Fruit fly (Drosophila melanogaster) whole organism, wandering third instar larva: ENCODE data around the gene CalpB.
A peak's percentile ranks its signal among the peaks of the same experiment; 100 is the strongest.

Source experiments
- Abd-B ChIP-seq: fragments of >200 bp; optimal IDR thresholded peaks from 2 replicates; lab custom pipeline; 2017; ENCODE audit warnings: missing biosample characterization, missing genetic modification characterization
- CG32264 ChIP-seq: fragments of 200-800 bp; sonication (Bioruptor generic); optimal IDR thresholded peaks from 2 replicates; lab custom pipeline; 2016; ENCODE audit warnings: missing biosample characterization, missing genetic modification characterization
- CG9705 ChIP-seq: fragments of 200-800 bp; sonication (Bioruptor generic); optimal IDR thresholded peaks from 2 replicates; lab custom pipeline; 2018; ENCODE audit warnings: missing biosample characterization, mild to moderate bottlenecking, missing genetic modification characterization
- CrebA ChIP-seq: fragments of 200-800 bp; sonication (Bioruptor generic); optimal IDR thresholded peaks from 2 replicates; lab custom pipeline; 2016; ENCODE audit warnings: missing biosample characterization, mild to moderate bottlenecking, missing genetic modification characterization, borderline replicate concordance
- Dfd ChIP-seq: fragments of >200 bp; optimal IDR thresholded peaks from 2 replicates; lab custom pipeline; 2017; ENCODE audit warnings: missing biosample characterization, missing genetic modification characterization
- Dif ChIP-seq: fragments of 200-275, 200-300 bp; sonication (Bioruptor generic); optimal IDR thresholded peaks from 2 replicates; lab custom pipeline; 2018; ENCODE audit warnings: missing biosample characterization, missing genetic modification characterization; ENCODE audit not compliant: partially characterized antibody
- GATAd ChIP-seq: sonication (Bioruptor generic); optimal IDR thresholded peaks from 2 replicates; lab custom pipeline; 2016; ENCODE audit warnings: missing biosample characterization, missing genetic modification characterization
- HLH106 ChIP-seq: fragments of 200-800 bp; optimal IDR thresholded peaks from 3 replicates; lab custom pipeline; 2019; ENCODE audit warnings: missing biosample characterization, mild to moderate bottlenecking, missing genetic modification characterization, moderate library complexity
- Hnf4 ChIP-seq: fragments of 200-800 bp; sonication (Bioruptor generic); optimal IDR thresholded peaks from 2 replicates; lab custom pipeline; 2016; ENCODE audit warnings: missing biosample characterization, mild to moderate bottlenecking, missing genetic modification characterization
- Hr78 ChIP-seq: fragments of >200 bp; optimal IDR thresholded peaks from 2 replicates; lab custom pipeline; 2017; ENCODE audit warnings: missing biosample characterization, missing genetic modification characterization
- Hr83 ChIP-seq: fragments of 200-300 bp; sonication (Bioruptor generic); optimal IDR thresholded peaks from 2 replicates; lab custom pipeline; 2016; ENCODE audit warnings: missing biosample characterization, mild to moderate bottlenecking, missing genetic modification characterization, moderate library complexity; ENCODE audit not compliant: poor library complexity, severe bottlenecking
- Jra ChIP-seq: sonication (Bioruptor generic); optimal IDR thresholded peaks from 2 replicates; lab custom pipeline; 2016; ENCODE audit warnings: missing biosample characterization, missing genetic modification characterization
- Myc ChIP-seq: fragments of >200 bp; optimal IDR thresholded peaks from 2 replicates; lab custom pipeline; 2017
- N ChIP-seq: fragments of >200 bp; optimal IDR thresholded peaks from 2 replicates; lab custom pipeline; 2018; ENCODE audit warnings: missing biosample characterization, missing external identifiers, missing genetic modification characterization
- OdsH ChIP-seq: fragments of 200-800 bp; sonication (Bioruptor generic); optimal IDR thresholded peaks from 2 replicates; lab custom pipeline; 2016; ENCODE audit warnings: missing biosample characterization, mild to moderate bottlenecking, missing genetic modification characterization
- Rel ChIP-seq, 2 experiments: fragments of 200-800 bp; sonication (Bioruptor generic) in 1 of 2; optimal IDR thresholded peaks; 2 replicates in 1 of 2; 3 replicates in 1 of 2; lab custom pipeline; 2016 to 2019; ENCODE audit warnings: mild to moderate bottlenecking in 2 of 2, missing biosample characterization in 2 of 2, missing genetic modification characterization in 2 of 2, moderate library complexity in 1 of 2
- Sp1 ChIP-seq: fragments of 200-800 bp; sonication (Bioruptor generic); optimal IDR thresholded peaks from 3 replicates; lab custom pipeline; 2019; ENCODE audit warnings: missing biosample characterization, mild to moderate bottlenecking, missing genetic modification characterization, moderate library complexity
- Vsx2 ChIP-seq: fragments of 200-300, 225-300 bp; sonication (Bioruptor generic); optimal IDR thresholded peaks from 2 replicates; lab custom pipeline; 2018; ENCODE audit warnings: missing biosample characterization, missing genetic modification characterization; ENCODE audit not compliant: partially characterized antibody
- br ChIP-seq: fragments of 200-800 bp; sonication (Bioruptor generic); optimal IDR thresholded peaks from 2 replicates; lab custom pipeline; 2016; ENCODE audit warnings: missing biosample characterization, missing genetic modification characterization
- brk ChIP-seq: fragments of 200-800 bp; sonication (Bioruptor generic); optimal IDR thresholded peaks from 2 replicates; lab custom pipeline; 2016; ENCODE audit warnings: missing biosample characterization, mild to moderate bottlenecking, missing genetic modification characterization
- dl ChIP-seq, 2 experiments: fragments of 175-275, 200-275 bp in 1 of 2; fragments of 200-275 bp in 1 of 2; sonication (Bioruptor generic); optimal IDR thresholded peaks; lab custom pipeline; 2018; ENCODE audit warnings: mild to moderate bottlenecking in 2 of 2, missing biosample characterization in 2 of 2, missing genetic modification characterization in 2 of 2, moderate library complexity in 2 of 2; ENCODE audit not compliant: partially characterized antibody in 2 of 2, insufficient read depth in 1 of 2
- dmrt93B ChIP-seq: fragments of 200-800 bp; sonication (Bioruptor generic); optimal IDR thresholded peaks from 2 replicates; lab custom pipeline; 2018; ENCODE audit warnings: missing biosample characterization, mild to moderate bottlenecking, missing genetic modification characterization
- dsf ChIP-seq: sonication (Bioruptor generic); optimal IDR thresholded peaks from 2 replicates; lab custom pipeline; 2016; ENCODE audit warnings: missing biosample characterization, missing genetic modification characterization, borderline replicate concordance
- ey ChIP-seq: fragments of 200-800 bp; sonication (Bioruptor generic); optimal IDR thresholded peaks from 2 replicates; lab custom pipeline; 2016; ENCODE audit warnings: missing biosample characterization, missing genetic modification characterization
- foxo ChIP-seq, 2 experiments: fragments of 200-800 bp; sonication (Bioruptor generic); optimal IDR thresholded peaks; 2 replicates in 1 of 2; 3 replicates in 1 of 2; lab custom pipeline; 2016 to 2017; ENCODE audit warnings: missing biosample characterization in 2 of 2, missing genetic modification characterization in 2 of 2
- fru ChIP-seq: fragments of 200-800 bp; sonication (Bioruptor generic); optimal IDR thresholded peaks from 3 replicates; lab custom pipeline; 2016; ENCODE audit warnings: missing biosample characterization, mild to moderate bottlenecking, missing genetic modification characterization
- h ChIP-seq: fragments of 200-800 bp; sonication (Bioruptor generic); optimal IDR thresholded peaks from 3 replicates; lab custom pipeline; 2016; ENCODE audit warnings: missing biosample characterization, mild to moderate bottlenecking, missing genetic modification characterization
- jim ChIP-seq: fragments of 175-275, 200-325 bp; sonication (Bioruptor generic); optimal IDR thresholded peaks from 2 replicates; lab custom pipeline; 2016; ENCODE audit warnings: missing biosample characterization, mild to moderate bottlenecking, missing genetic modification characterization
- lola ChIP-seq: fragments of >200 bp; optimal IDR thresholded peaks from 2 replicates; lab custom pipeline; 2017; ENCODE audit warnings: missing biosample characterization, missing genetic modification characterization
- pan ChIP-seq: fragments of >200 bp; optimal IDR thresholded peaks from 2 replicates; lab custom pipeline; 2017
- psq ChIP-seq: fragments of 200-800 bp; sonication (Bioruptor generic); optimal IDR thresholded peaks from 3 replicates; lab custom pipeline; 2017; ENCODE audit warnings: missing biosample characterization, mild to moderate bottlenecking, missing genetic modification characterization, moderate library complexity
- rgr ChIP-seq: fragments of 200-800 bp; sonication (Bioruptor generic); optimal IDR thresholded peaks from 3 replicates; lab custom pipeline; 2016; ENCODE audit warnings: missing biosample characterization, mild to moderate bottlenecking, missing genetic modification characterization
- sage ChIP-seq: fragments of 200-800 bp; sonication (Bioruptor generic); optimal IDR thresholded peaks from 2 replicates; lab custom pipeline; 2016; ENCODE audit warnings: missing biosample characterization, mild to moderate bottlenecking, missing genetic modification characterization
- tai ChIP-seq: sonication (Bioruptor generic); optimal IDR thresholded peaks from 2 replicates; lab custom pipeline; 2016; ENCODE audit warnings: missing biosample characterization, missing genetic modification characterization
- usp ChIP-seq: fragments of >200 bp; optimal IDR thresholded peaks from 2 replicates; lab custom pipeline; 2017; ENCODE audit warnings: missing biosample characterization, missing genetic modification characterization
- woc ChIP-seq: sonication (Bioruptor generic); optimal IDR thresholded peaks from 2 replicates; lab custom pipeline; 2016; ENCODE audit warnings: missing biosample characterization, mild to moderate bottlenecking, missing genetic modification characterization

CalpB gene

DNA sequence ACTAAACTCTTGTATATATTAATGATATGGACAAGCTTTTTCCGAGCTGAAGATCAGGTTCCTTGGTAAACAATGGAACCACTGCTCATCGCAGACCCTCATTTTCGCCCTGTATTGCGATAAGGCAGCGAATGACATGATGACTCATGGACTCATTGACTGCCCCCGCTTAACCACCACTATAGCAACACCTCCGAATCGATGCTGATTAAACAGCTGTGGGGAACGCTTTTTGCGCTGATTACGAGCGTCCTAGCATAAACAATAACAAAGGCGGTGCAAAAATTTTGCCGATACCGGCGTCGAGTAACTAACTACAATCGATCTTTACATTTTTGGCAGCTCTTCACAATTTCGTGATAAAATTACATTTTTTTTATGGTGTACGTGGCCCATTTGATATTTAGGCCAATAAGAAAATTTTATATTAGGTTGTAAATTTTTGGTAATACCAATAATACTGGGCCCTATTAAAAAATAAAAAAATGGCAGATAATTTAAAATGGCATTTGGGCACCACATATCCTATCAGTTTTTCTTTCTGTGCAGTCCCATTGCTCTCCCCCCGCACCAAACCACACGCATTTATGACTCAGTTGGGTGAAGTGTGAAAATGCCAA is 8.7 kb downstream of the CalpB start (continued):
- TF ChIP-seq rgr (GFP tag; lab: Kevin White, UChicago) = peak; percentile 56
- TF ChIP-seq brk (GFP tag; lab: Kevin White, UChicago) = no peak
- TF ChIP-seq Jra (GFP tag; lab: Kevin White, UChicago) = peak; percentile 49
- no peak for TF ChIP-seq Hr83 (GFP tag; lab: Kevin White, UChicago)
- peak; percentile 57 for TF ChIP-seq br (GFP tag; lab: Kevin White, UChicago)
- peak; percentile 1 for TF ChIP-seq woc (GFP tag; lab: Kevin White, UChicago)
- no peak for TF ChIP-seq Dfd
- no peak for TF ChIP-seq Rel (GFP tag; optimal IDR thresholded peaks at IDR 0.05; lab: Kevin White, UChicago)
- peak; percentile 61 for TF ChIP-seq Rel (tag; optimal IDR thresholded peaks at IDR 0.05; lab: Kevin White, UChicago)
- TF ChIP-seq Hr78 (GFP tag; lab: Kevin White, UChicago) = no peak
- peak in 1 of 2 experiments; percentile 58 for TF ChIP-seq foxo (GFP tag; optimal IDR thresholded peaks at IDR 0.05; lab: Kevin White, UChicago)
- TF ChIP-seq dsf (GFP tag; lab: Kevin White, UChicago) = no peak

DNA sequence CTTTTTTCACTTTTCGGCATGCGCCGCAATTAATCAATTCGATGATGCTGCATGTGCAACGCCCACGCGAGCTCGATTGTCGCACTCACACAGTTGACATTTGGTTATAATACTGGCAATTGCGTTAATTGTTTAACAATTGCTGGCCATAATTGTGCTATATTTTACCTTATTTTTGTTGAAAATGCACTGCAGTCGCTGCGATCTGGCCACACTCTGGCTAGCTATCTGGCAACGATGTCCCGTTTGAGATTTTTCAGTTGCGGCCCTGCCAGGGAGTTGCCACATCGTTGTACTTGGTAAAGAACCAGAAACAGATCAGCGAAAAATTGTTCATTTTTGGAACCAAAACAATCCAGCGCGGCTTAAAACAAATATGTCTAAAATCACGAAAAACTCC is 9.8 kb downstream of the CalpB start, which contains the start of the genes CG6707 and CG46387:
Gene CG6707 (minus strand): TSS at position 221 of the 400 bp plus-strand sequence.
Gene CG46387 (plus strand): TSS at position 272 of the 400 bp plus-strand sequence.
- no peak for TF ChIP-seq Hr78 (GFP tag; lab: Kevin White, UChicago)
- TF ChIP-seq psq (GFP tag; lab: Kevin White, UChicago) = no peak
- TF ChIP-seq CG9705 (GFP tag; lab: Kevin White, UChicago) = no peak
- no peak for TF ChIP-seq OdsH
- TF ChIP-seq GATAd (GFP tag; lab: Kevin White, UChicago) = no peak
- TF ChIP-seq h = peak; percentile 1
- no peak for TF ChIP-seq dsf (GFP tag; lab: Kevin White, UChicago)
- TF ChIP-seq HLH106 (tag; lab: Kevin White, UChicago) = peak; percentile 35
- TF ChIP-seq Rel (GFP tag; optimal IDR thresholded peaks at IDR 0.05; lab: Kevin White, UChicago) = no peak
- TF ChIP-seq Rel (tag; optimal IDR thresholded peaks at IDR 0.05; lab: Kevin White, UChicago) = peak; percentile 58
- no peak for TF ChIP-seq CrebA (GFP tag; lab: Kevin White, UChicago)
- no peak for TF ChIP-seq ey
- TF ChIP-seq jim = no peak
- no peak for TF ChIP-seq tai (GFP tag; lab: Kevin White, UChicago)
- TF ChIP-seq Hr83 (GFP tag; lab: Kevin White, UChicago) = peak; percentile 24
- no peak for TF ChIP-seq sage (GFP tag; lab: Kevin White, UChicago)
- TF ChIP-seq br (GFP tag; lab: Kevin White, UChicago) = no peak
- no peak for TF ChIP-seq N (GFP tag; lab: Kevin White, UChicago)
- TF ChIP-seq Hnf4 (GFP tag; lab: Kevin White, UChicago) = no peak
- TF ChIP-seq brk (GFP tag; lab: Kevin White, UChicago) = no peak
- TF ChIP-seq Sp1 (GFP tag; lab: Kevin White, UChicago) = no peak
- TF ChIP-seq Dfd = no peak
- TF ChIP-seq Jra (GFP tag; lab: Kevin White, UChicago) = no peak
- TF ChIP-seq foxo (GFP tag; optimal IDR thresholded peaks at IDR 0.05; lab: Kevin White, UChicago) = peak in 1 of 2 experiments; percentile 22
- TF ChIP-seq rgr (GFP tag; lab: Kevin White, UChicago) = peak; percentile 55
- TF ChIP-seq Abd-B (GFP tag; lab: Kevin White, UChicago) = no peak
- TF ChIP-seq dl (GFP tag; optimal IDR thresholded peaks at IDR 0.05; lab: Kevin White, UChicago; ENCODE audit: insufficient read depth in 1 of 2, partially characterized antibody in 2 of 2) = no peak
- TF ChIP-seq dmrt93B = no peak
- TF ChIP-seq Dif = no peak
- no peak for TF ChIP-seq pan (lab: Kevin White, UChicago)
- no peak for TF ChIP-seq fru (GFP tag; lab: Kevin White, UChicago)

DNA sequence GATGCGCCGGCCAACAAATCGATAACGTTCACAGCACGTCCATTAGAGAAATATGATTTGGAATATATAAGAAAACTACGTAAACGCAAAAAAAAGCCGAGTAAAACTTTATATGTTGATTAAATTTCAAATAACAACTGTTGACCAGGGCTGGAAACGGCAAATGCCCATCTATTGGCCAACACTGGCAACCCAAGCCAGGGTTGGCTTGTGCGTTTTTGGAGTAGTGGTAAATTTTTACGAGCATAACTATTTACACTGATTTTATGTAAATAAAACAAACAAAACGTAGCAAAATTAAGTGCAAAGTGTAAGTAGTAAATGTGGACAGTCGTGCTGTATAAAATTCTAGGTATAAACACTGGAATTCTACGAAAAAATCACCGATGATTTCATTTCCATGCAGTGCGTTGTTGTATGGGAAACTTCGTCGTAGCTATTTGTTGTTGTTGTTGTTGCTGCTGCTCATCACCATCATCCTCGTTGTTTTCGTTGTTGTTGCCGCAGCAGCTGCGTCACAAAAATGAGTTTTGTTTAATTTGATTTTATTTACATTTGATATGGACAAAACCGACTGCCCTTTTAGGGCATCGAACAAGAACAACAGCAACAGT is 10.6 kb downstream of the CalpB start, which contains the start of gene nudE:
Gene nudE (plus strand): TSS at position 196 of the 614 bp plus-strand sequence.
- TF ChIP-seq Sp1 (GFP tag; lab: Kevin White, UChicago) (no peak), HLH106 (tag; lab: Kevin White, UChicago) (peak; percentile 6), OdsH (no peak), Vsx2 (no peak), Abd-B (GFP tag; lab: Kevin White, UChicago) (no peak), Dfd (no peak), brk (GFP tag; lab: Kevin White, UChicago) (no peak), Jra (GFP tag; lab: Kevin White, UChicago) (no peak), Myc (lab: Kevin White, UChicago) (no peak), lola (GFP tag; lab: Kevin White, UChicago) (no peak), dsf (GFP tag; lab: Kevin White, UChicago) (no peak), Hnf4 (GFP tag; lab: Kevin White, UChicago) (peak; percentile 43), Hr83 (GFP tag; lab: Kevin White, UChicago) (peak; percentile 48), CrebA (GFP tag; lab: Kevin White, UChicago) (no peak), fru (GFP tag; lab: Kevin White, UChicago) (no peak), CG32264 (GFP tag; lab: Kevin White, UChicago) (no peak), N (GFP tag; lab: Kevin White, UChicago) (no peak), psq (GFP tag; lab: Kevin White, UChicago) (no peak), pan (lab: Kevin White, UChicago) (no peak), ey (peak; percentile 30), GATAd (GFP tag; lab: Kevin White, UChicago) (no peak), woc (GFP tag; lab: Kevin White, UChicago) (peak; percentile 23), rgr (GFP tag; lab: Kevin White, UChicago) (peak; percentile 53), br (GFP tag; lab: Kevin White, UChicago) (peak; percentile 50), h (peak; percentile 65), usp (GFP tag; lab: Kevin White, UChicago) (no peak), dmrt93B (peak; percentile 2), Rel (GFP tag; optimal IDR thresholded peaks at IDR 0.05; lab: Kevin White, UChicago) (no peak), Rel (tag; optimal IDR thresholded peaks at IDR 0.05; lab: Kevin White, UChicago) (no peak), foxo (GFP tag; optimal IDR thresholded peaks at IDR 0.05; lab: Kevin White, UChicago) (peak in 1 of 2 experiments; percentile 60), jim (no peak), Dif (no peak)
